Fruit fly (Drosophila melanogaster) Kc167 (cell line): ENCODE results near the gene ND-24L.

Experiments
- Sin3A ChIP-seq: fragments of >200 bp; optimal IDR thresholded peaks from 2 replicates; lab custom pipeline; 2018; ENCODE audit warnings: missing external identifiers
- h ChIP-seq: fragments of >200 bp; optimal IDR thresholded peaks from 3 replicates; lab custom pipeline; 2018; ENCODE audit warnings: missing external identifiers
- psq ChIP-seq: fragments of >200 bp; optimal IDR thresholded peaks from 2 replicates; lab custom pipeline; 2017; ENCODE audit warnings: missing external identifiers

DNA sequence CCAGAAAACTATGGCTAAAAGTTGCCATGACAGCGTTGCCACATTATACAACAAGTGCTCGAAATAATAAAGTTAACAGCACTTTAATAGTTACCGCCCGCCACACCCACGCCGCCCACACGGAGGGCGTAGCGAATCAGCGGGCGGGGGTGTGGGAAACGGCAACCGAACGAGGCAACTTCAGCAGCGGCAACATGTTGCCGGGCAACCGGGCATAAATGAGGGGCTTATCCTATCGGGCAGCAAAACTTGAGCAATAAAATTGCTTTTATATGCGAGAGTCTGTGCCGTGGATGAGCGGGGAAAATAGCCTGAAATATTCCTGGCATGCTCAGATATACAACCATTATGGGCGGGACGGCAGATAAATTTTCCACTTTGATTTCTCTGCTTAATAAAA, 4.4 kb downstream of the ND-24L start:
- TF ChIP-seq psq (lab: Kevin White, UChicago) (no peak), h (lab: Kevin White, UChicago) (no peak), Sin3A (lab: Kevin White, UChicago) (no peak)
